Fruit fly (Drosophila melanogaster) whole organism, wandering third instar larva: ENCODE measurements around the gene CG4438.

Experiments used
- Abd-B ChIP-seq: fragments of >200 bp; optimal IDR thresholded peaks from 2 replicates; lab custom pipeline; 2017; ENCODE audit warnings: missing biosample characterization, missing genetic modification characterization
- CG32264 ChIP-seq: fragments of 200-800 bp; sonication (Bioruptor generic); optimal IDR thresholded peaks from 2 replicates; lab custom pipeline; 2016; ENCODE audit warnings: missing biosample characterization, missing genetic modification characterization
- CG9705 ChIP-seq: fragments of 200-800 bp; sonication (Bioruptor generic); optimal IDR thresholded peaks from 2 replicates; lab custom pipeline; 2018; ENCODE audit warnings: missing biosample characterization, mild to moderate bottlenecking, missing genetic modification characterization
- CrebA ChIP-seq: fragments of 200-800 bp; sonication (Bioruptor generic); optimal IDR thresholded peaks from 2 replicates; lab custom pipeline; 2016; ENCODE audit warnings: missing biosample characterization, mild to moderate bottlenecking, missing genetic modification characterization, borderline replicate concordance
- Dfd ChIP-seq: fragments of >200 bp; optimal IDR thresholded peaks from 2 replicates; lab custom pipeline; 2017; ENCODE audit warnings: missing biosample characterization, missing genetic modification characterization
- Dif ChIP-seq: fragments of 200-275, 200-300 bp; sonication (Bioruptor generic); optimal IDR thresholded peaks from 2 replicates; lab custom pipeline; 2018; ENCODE audit warnings: missing biosample characterization, missing genetic modification characterization; ENCODE audit not compliant: partially characterized antibody
- GATAd ChIP-seq: sonication (Bioruptor generic); optimal IDR thresholded peaks from 2 replicates; lab custom pipeline; 2016; ENCODE audit warnings: missing biosample characterization, missing genetic modification characterization
- HLH106 ChIP-seq: fragments of 200-800 bp; optimal IDR thresholded peaks from 3 replicates; lab custom pipeline; 2019; ENCODE audit warnings: missing biosample characterization, mild to moderate bottlenecking, missing genetic modification characterization, moderate library complexity
- Hnf4 ChIP-seq: fragments of 200-800 bp; sonication (Bioruptor generic); optimal IDR thresholded peaks from 2 replicates; lab custom pipeline; 2016; ENCODE audit warnings: missing biosample characterization, mild to moderate bottlenecking, missing genetic modification characterization
- Hr78 ChIP-seq: fragments of >200 bp; optimal IDR thresholded peaks from 2 replicates; lab custom pipeline; 2017; ENCODE audit warnings: missing biosample characterization, missing genetic modification characterization
- Hr83 ChIP-seq: fragments of 200-300 bp; sonication (Bioruptor generic); optimal IDR thresholded peaks from 2 replicates; lab custom pipeline; 2016; ENCODE audit warnings: missing biosample characterization, mild to moderate bottlenecking, missing genetic modification characterization, moderate library complexity; ENCODE audit not compliant: poor library complexity, severe bottlenecking
- Jra ChIP-seq: sonication (Bioruptor generic); optimal IDR thresholded peaks from 2 replicates; lab custom pipeline; 2016; ENCODE audit warnings: missing biosample characterization, missing genetic modification characterization
- Mio ChIP-seq: sonication (Bioruptor generic); optimal IDR thresholded peaks from 2 replicates; lab custom pipeline; 2016; ENCODE audit warnings: missing biosample characterization, missing genetic modification characterization
- Myc ChIP-seq: fragments of >200 bp; optimal IDR thresholded peaks from 2 replicates; lab custom pipeline; 2017
- N ChIP-seq: fragments of >200 bp; optimal IDR thresholded peaks from 2 replicates; lab custom pipeline; 2018; ENCODE audit warnings: missing biosample characterization, missing external identifiers, missing genetic modification characterization
- OdsH ChIP-seq: fragments of 200-800 bp; sonication (Bioruptor generic); optimal IDR thresholded peaks from 2 replicates; lab custom pipeline; 2016; ENCODE audit warnings: missing biosample characterization, mild to moderate bottlenecking, missing genetic modification characterization
- Rel ChIP-seq, 2 experiments: fragments of 200-800 bp; sonication (Bioruptor generic) in 1 of 2; optimal IDR thresholded peaks; 2 replicates in 1 of 2; 3 replicates in 1 of 2; lab custom pipeline; 2016 to 2019; ENCODE audit warnings: mild to moderate bottlenecking in 2 of 2, missing biosample characterization in 2 of 2, missing genetic modification characterization in 2 of 2, moderate library complexity in 1 of 2
- Sp1 ChIP-seq: fragments of 200-800 bp; sonication (Bioruptor generic); optimal IDR thresholded peaks from 3 replicates; lab custom pipeline; 2019; ENCODE audit warnings: missing biosample characterization, mild to moderate bottlenecking, missing genetic modification characterization, moderate library complexity
- Vsx2 ChIP-seq: fragments of 200-300, 225-300 bp; sonication (Bioruptor generic); optimal IDR thresholded peaks from 2 replicates; lab custom pipeline; 2018; ENCODE audit warnings: missing biosample characterization, missing genetic modification characterization; ENCODE audit not compliant: partially characterized antibody
- br ChIP-seq: fragments of 200-800 bp; sonication (Bioruptor generic); optimal IDR thresholded peaks from 2 replicates; lab custom pipeline; 2016; ENCODE audit warnings: missing biosample characterization, missing genetic modification characterization
- brk ChIP-seq: fragments of 200-800 bp; sonication (Bioruptor generic); optimal IDR thresholded peaks from 2 replicates; lab custom pipeline; 2016; ENCODE audit warnings: missing biosample characterization, mild to moderate bottlenecking, missing genetic modification characterization
- dl ChIP-seq, 2 experiments: fragments of 175-275, 200-275 bp in 1 of 2; fragments of 200-275 bp in 1 of 2; sonication (Bioruptor generic); optimal IDR thresholded peaks; lab custom pipeline; 2018; ENCODE audit warnings: mild to moderate bottlenecking in 2 of 2, missing biosample characterization in 2 of 2, missing genetic modification characterization in 2 of 2, moderate library complexity in 2 of 2; ENCODE audit not compliant: partially characterized antibody in 2 of 2, insufficient read depth in 1 of 2
- dmrt93B ChIP-seq: fragments of 200-800 bp; sonication (Bioruptor generic); optimal IDR thresholded peaks from 2 replicates; lab custom pipeline; 2018; ENCODE audit warnings: missing biosample characterization, mild to moderate bottlenecking, missing genetic modification characterization
- dsf ChIP-seq: sonication (Bioruptor generic); optimal IDR thresholded peaks from 2 replicates; lab custom pipeline; 2016; ENCODE audit warnings: missing biosample characterization, missing genetic modification characterization, borderline replicate concordance
- ey ChIP-seq: fragments of 200-800 bp; sonication (Bioruptor generic); optimal IDR thresholded peaks from 2 replicates; lab custom pipeline; 2016; ENCODE audit warnings: missing biosample characterization, missing genetic modification characterization
- foxo ChIP-seq, 2 experiments: fragments of 200-800 bp; sonication (Bioruptor generic); optimal IDR thresholded peaks; 2 replicates in 1 of 2; 3 replicates in 1 of 2; lab custom pipeline; 2016 to 2017; ENCODE audit warnings: missing biosample characterization in 2 of 2, missing genetic modification characterization in 2 of 2
- fru ChIP-seq: fragments of 200-800 bp; sonication (Bioruptor generic); optimal IDR thresholded peaks from 3 replicates; lab custom pipeline; 2016; ENCODE audit warnings: missing biosample characterization, mild to moderate bottlenecking, missing genetic modification characterization
- h ChIP-seq: fragments of 200-800 bp; sonication (Bioruptor generic); optimal IDR thresholded peaks from 3 replicates; lab custom pipeline; 2016; ENCODE audit warnings: missing biosample characterization, mild to moderate bottlenecking, missing genetic modification characterization
- jim ChIP-seq: fragments of 175-275, 200-325 bp; sonication (Bioruptor generic); optimal IDR thresholded peaks from 2 replicates; lab custom pipeline; 2016; ENCODE audit warnings: missing biosample characterization, mild to moderate bottlenecking, missing genetic modification characterization
- lola ChIP-seq: fragments of >200 bp; optimal IDR thresholded peaks from 2 replicates; lab custom pipeline; 2017; ENCODE audit warnings: missing biosample characterization, missing genetic modification characterization
- pan ChIP-seq: fragments of >200 bp; optimal IDR thresholded peaks from 2 replicates; lab custom pipeline; 2017
- psq ChIP-seq: fragments of 200-800 bp; sonication (Bioruptor generic); optimal IDR thresholded peaks from 3 replicates; lab custom pipeline; 2017; ENCODE audit warnings: missing biosample characterization, mild to moderate bottlenecking, missing genetic modification characterization, moderate library complexity
- rgr ChIP-seq: fragments of 200-800 bp; sonication (Bioruptor generic); optimal IDR thresholded peaks from 3 replicates; lab custom pipeline; 2016; ENCODE audit warnings: missing biosample characterization, mild to moderate bottlenecking, missing genetic modification characterization
- sage ChIP-seq: fragments of 200-800 bp; sonication (Bioruptor generic); optimal IDR thresholded peaks from 2 replicates; lab custom pipeline; 2016; ENCODE audit warnings: missing biosample characterization, mild to moderate bottlenecking, missing genetic modification characterization
- sv ChIP-seq: fragments of 200-800 bp; sonication (Bioruptor generic); optimal IDR thresholded peaks from 3 replicates; lab custom pipeline; 2016; ENCODE audit warnings: missing biosample characterization, missing genetic modification characterization
- tai ChIP-seq: sonication (Bioruptor generic); optimal IDR thresholded peaks from 2 replicates; lab custom pipeline; 2016; ENCODE audit warnings: missing biosample characterization, missing genetic modification characterization
- usp ChIP-seq: fragments of >200 bp; optimal IDR thresholded peaks from 2 replicates; lab custom pipeline; 2017; ENCODE audit warnings: missing biosample characterization, missing genetic modification characterization
- woc ChIP-seq: sonication (Bioruptor generic); optimal IDR thresholded peaks from 2 replicates; lab custom pipeline; 2016; ENCODE audit warnings: missing biosample characterization, mild to moderate bottlenecking, missing genetic modification characterization

CG4438 gene

DNA sequence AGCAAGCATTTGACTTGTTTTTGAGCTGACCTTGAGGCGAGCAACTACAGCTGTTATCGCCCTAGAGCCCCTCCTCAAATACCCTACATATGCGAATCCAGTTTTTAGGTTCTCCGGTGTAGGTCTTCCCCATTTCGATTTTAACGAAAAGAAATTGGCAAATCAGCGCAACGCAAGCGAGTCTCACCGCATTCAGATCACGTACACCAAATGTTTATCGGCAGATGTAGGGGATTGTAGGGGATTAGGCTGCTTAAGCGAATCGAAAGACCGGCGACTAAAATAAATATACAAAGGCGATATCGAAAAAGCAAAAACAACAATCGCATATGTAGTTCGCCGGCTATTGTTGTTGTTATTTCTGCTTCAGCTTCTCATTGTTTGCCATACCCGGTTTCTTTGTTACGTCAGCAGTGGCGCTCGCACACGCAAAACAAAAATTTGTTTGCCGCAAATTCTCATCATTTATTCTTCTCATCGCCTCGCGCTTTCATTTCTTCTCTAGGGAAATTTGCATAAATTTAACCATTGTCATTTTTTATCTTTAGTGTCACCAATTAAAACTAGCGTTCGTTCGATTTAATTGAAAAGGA is 9.7 kb downstream of the CG4438 start:
- TF ChIP-seq Jra: peak; percentile 57
- TF ChIP-seq brk (GFP tag; lab: Kevin White, UChicago): peak; percentile 65
- TF ChIP-seq dsf (GFP tag; lab: Kevin White, UChicago): no peak
- TF ChIP-seq sage (GFP tag; lab: Kevin White, UChicago): peak; percentile 74
- peak; percentile 95 for TF ChIP-seq rgr
- peak; percentile 81 for TF ChIP-seq HLH106 (tag; lab: Kevin White, UChicago)
- no peak for TF ChIP-seq jim (GFP tag; lab: Kevin White, UChicago)
- peak; percentile 24 for TF ChIP-seq Dif
- TF ChIP-seq dl (GFP tag; optimal IDR thresholded peaks at IDR 0.05; lab: Kevin White, UChicago; ENCODE audit: insufficient read depth in 1 of 2, partially characterized antibody in 2 of 2): peak in 1 of 2 experiments; percentile 24
- TF ChIP-seq Dfd: no peak
- no peak for TF ChIP-seq Myc (lab: Kevin White, UChicago)
- peak; percentile 10 for TF ChIP-seq CG9705 (GFP tag; lab: Kevin White, UChicago)
- TF ChIP-seq Abd-B (GFP tag; lab: Kevin White, UChicago): no peak
- peak; percentile 97 for TF ChIP-seq fru (GFP tag; lab: Kevin White, UChicago)
- TF ChIP-seq lola (GFP tag; lab: Kevin White, UChicago): no peak
- peak; percentile 75 for TF ChIP-seq Mio (GFP tag; lab: Kevin White, UChicago)
- peak; percentile 81 for TF ChIP-seq Sp1
- TF ChIP-seq dmrt93B: peak; percentile 85
- TF ChIP-seq foxo (GFP tag; optimal IDR thresholded peaks at IDR 0.05; lab: Kevin White, UChicago): peak; percentile 73 to 95
- TF ChIP-seq sv (GFP tag; lab: Kevin White, UChicago): peak; percentile 40
- peak; percentile 95 for TF ChIP-seq h (GFP tag; lab: Kevin White, UChicago)
- no peak for TF ChIP-seq GATAd (GFP tag; lab: Kevin White, UChicago)
- no peak for TF ChIP-seq N (GFP tag; lab: Kevin White, UChicago)
- TF ChIP-seq psq: peak; percentile 90
- TF ChIP-seq Vsx2 (GFP tag; lab: Kevin White, UChicago): no peak
- no peak for TF ChIP-seq tai (GFP tag; lab: Kevin White, UChicago)
- TF ChIP-seq usp (GFP tag; lab: Kevin White, UChicago): no peak
- TF ChIP-seq CG32264: peak; percentile 89
- TF ChIP-seq Hnf4 (GFP tag; lab: Kevin White, UChicago): peak; percentile 89
- TF ChIP-seq ey (GFP tag; lab: Kevin White, UChicago): peak; percentile 95
- TF ChIP-seq CrebA (GFP tag; lab: Kevin White, UChicago): peak; percentile 84
- TF ChIP-seq Hr78 (GFP tag; lab: Kevin White, UChicago): no peak
- TF ChIP-seq br: peak; percentile 93
- TF ChIP-seq Rel (GFP tag; optimal IDR thresholded peaks at IDR 0.05; lab: Kevin White, UChicago): no peak
- TF ChIP-seq Rel (tag; optimal IDR thresholded peaks at IDR 0.05; lab: Kevin White, UChicago): peak; percentile 58
- TF ChIP-seq Hr83: no peak
- TF ChIP-seq pan (lab: Kevin White, UChicago): no peak
- peak; percentile 93 for TF ChIP-seq OdsH (GFP tag; lab: Kevin White, UChicago)
- TF ChIP-seq woc (GFP tag; lab: Kevin White, UChicago): peak; percentile 95

DNA sequence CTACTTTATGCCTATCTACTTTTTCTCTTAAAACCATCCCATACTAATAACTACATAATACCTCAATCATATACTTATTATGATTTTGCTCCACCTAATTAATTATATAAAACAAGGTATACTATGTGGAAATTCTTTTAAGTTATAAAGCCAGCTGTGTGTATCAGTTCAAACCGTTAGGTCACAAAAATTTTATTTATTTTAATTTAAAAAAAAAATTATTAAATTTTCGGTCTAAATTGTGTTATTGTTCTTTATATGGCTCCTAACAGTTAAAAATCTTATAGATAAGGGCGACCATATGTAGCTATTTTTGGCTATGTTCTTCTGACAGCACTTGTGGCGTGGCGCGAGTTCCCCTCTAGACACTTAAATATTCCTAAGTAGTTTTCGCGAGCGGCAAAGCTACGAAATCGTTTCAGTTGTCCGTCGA is 10.5 kb downstream of the CG4438 start, which contains the start of gene Aldh:
Gene Aldh, plus strand, starts transcription at position 150 of the 433 bp plus-strand sequence.
- TF ChIP-seq Myc (lab: Kevin White, UChicago) (peak; percentile 30), usp (GFP tag; lab: Kevin White, UChicago) (no peak), sage (GFP tag; lab: Kevin White, UChicago) (no peak), rgr (peak; percentile 20), pan (lab: Kevin White, UChicago) (no peak)
- TF ChIP-seq, all 38 proteins: peak for 2
